Fruit fly (Drosophila melanogaster) whole organism, pupa: ENCODE measurements around the gene CG44174.

Experiments
- CG10348 ChIP-seq: fragments of 200-800 bp; sonication (Bioruptor generic); IDR thresholded peaks from 2 replicates; pipeline ENCODE4 v1.3.6; 2022; ENCODE audit warnings: missing biosample characterization, missing genetic modification characterization
- CG12605 ChIP-seq: fragments of 200-800 bp; sonication (Bioruptor generic); IDR thresholded peaks from 2 replicates; pipeline ENCODE4 v1.3.6; 2022; ENCODE audit warnings: missing biosample characterization, missing genetic modification characterization
- CG13204 ChIP-seq: fragments of 200-800 bp; sonication (Bioruptor generic); optimal IDR thresholded peaks from 2 replicates; lab custom pipeline; 2018; ENCODE audit warnings: missing biosample characterization, mild to moderate bottlenecking, missing genetic modification characterization, moderate library complexity
- CG14655 ChIP-seq: fragments of 200-800 bp; sonication (Bioruptor generic); optimal IDR thresholded peaks from 3 replicates; lab custom pipeline; 2017; ENCODE audit warnings: mild to moderate bottlenecking, missing biosample characterization, missing genetic modification reagents, missing genetic modification characterization
- CG15710 ChIP-seq: fragments of 200-800 bp; sonication (Bioruptor generic); optimal IDR thresholded peaks from 2 replicates; lab custom pipeline; 2018; ENCODE audit warnings: missing biosample characterization, mild to moderate bottlenecking, missing genetic modification characterization, moderate library complexity
- CG17806 ChIP-seq: fragments of 200-800 bp; sonication (Bioruptor generic); optimal IDR thresholded peaks from 2 replicates; lab custom pipeline; 2018; ENCODE audit warnings: missing biosample characterization, mild to moderate bottlenecking, missing genetic modification characterization, moderate library complexity
- CG32121 ChIP-seq: fragments of 200-800 bp; sonication (Bioruptor generic); IDR thresholded peaks from 2 replicates; pipeline ENCODE4 v1.3.6; 2022; ENCODE audit warnings: missing biosample characterization, missing genetic modification characterization
- CG34367 ChIP-seq: fragments of 200-800 bp; sonication (Bioruptor generic); optimal IDR thresholded peaks from 2 replicates; lab custom pipeline; 2018; ENCODE audit warnings: missing biosample characterization, mild to moderate bottlenecking, missing genetic modification characterization
- CG4496 ChIP-seq: fragments of 200-800 bp; sonication (Bioruptor generic); IDR thresholded peaks from 3 replicates; pipeline ENCODE4 v1.3.6; 2022; ENCODE audit warnings: missing biosample characterization, missing genetic modification characterization
- CG8159 ChIP-seq: fragments of 200-800 bp; sonication (Bioruptor generic); optimal IDR thresholded peaks from 3 replicates; lab custom pipeline; 2018; ENCODE audit warnings: missing biosample characterization, mild to moderate bottlenecking, missing genetic modification characterization, moderate library complexity
- CG8301 ChIP-seq: fragments of 200-800 bp; sonication (Bioruptor generic); optimal IDR thresholded peaks from 2 replicates; lab custom pipeline; 2018; ENCODE audit warnings: missing biosample characterization, mild to moderate bottlenecking, missing genetic modification characterization
- CG9948 ChIP-seq: fragments of 200-800 bp; sonication (Bioruptor generic); optimal IDR thresholded peaks from 2 replicates; lab custom pipeline; 2018; ENCODE audit warnings: missing biosample characterization, mild to moderate bottlenecking, missing genetic modification characterization, moderate library complexity
- D1 ChIP-seq: fragments of 200-800 bp; sonication (Bioruptor generic); optimal IDR thresholded peaks from 2 replicates; lab custom pipeline; 2018; ENCODE audit warnings: missing biosample characterization, mild to moderate bottlenecking, missing genetic modification characterization, moderate library complexity
- EcR ChIP-seq: fragments of 200-800 bp; sonication (Bioruptor generic); optimal IDR thresholded peaks from 3 replicates; lab custom pipeline; 2019; ENCODE audit warnings: missing biosample characterization, missing genetic modification characterization, mild to moderate bottlenecking, moderate library complexity, missing genetic modification reagents
- Pif1A ChIP-seq: fragments of 200-800 bp; sonication (Bioruptor generic); optimal IDR thresholded peaks from 3 replicates; lab custom pipeline; 2016; ENCODE audit warnings: missing biosample characterization, missing genetic modification characterization
- Pif1B ChIP-seq: fragments of 200-800 bp; sonication (Bioruptor generic); optimal IDR thresholded peaks from 3 replicates; lab custom pipeline; 2016; ENCODE audit warnings: missing biosample characterization, missing genetic modification characterization
- Snoo ChIP-seq: fragments of 200-800 bp; sonication (Bioruptor generic); optimal IDR thresholded peaks from 3 replicates; lab custom pipeline; 2017; ENCODE audit warnings: missing biosample characterization, mild to moderate bottlenecking, missing genetic modification characterization, inconsistent platforms
- fd96Ca ChIP-seq: fragments of 200-800 bp; sonication (Bioruptor generic); IDR thresholded peaks from 3 replicates; pipeline ENCODE4 v1.3.6; 2022; ENCODE audit warnings: missing biosample characterization, missing genetic modification characterization
- gl ChIP-seq: fragments of 200-800 bp; sonication (Bioruptor generic); optimal IDR thresholded peaks from 2 replicates; lab custom pipeline; 2018; ENCODE audit warnings: missing biosample characterization, mild to moderate bottlenecking, missing genetic modification characterization
- rn ChIP-seq: fragments of 200-800 bp; sonication (Bioruptor generic); IDR thresholded peaks from 2 replicates; pipeline ENCODE4 v1.3.6; 2022; ENCODE audit warnings: missing biosample characterization, missing genetic modification characterization

CG44174 gene

DNA sequence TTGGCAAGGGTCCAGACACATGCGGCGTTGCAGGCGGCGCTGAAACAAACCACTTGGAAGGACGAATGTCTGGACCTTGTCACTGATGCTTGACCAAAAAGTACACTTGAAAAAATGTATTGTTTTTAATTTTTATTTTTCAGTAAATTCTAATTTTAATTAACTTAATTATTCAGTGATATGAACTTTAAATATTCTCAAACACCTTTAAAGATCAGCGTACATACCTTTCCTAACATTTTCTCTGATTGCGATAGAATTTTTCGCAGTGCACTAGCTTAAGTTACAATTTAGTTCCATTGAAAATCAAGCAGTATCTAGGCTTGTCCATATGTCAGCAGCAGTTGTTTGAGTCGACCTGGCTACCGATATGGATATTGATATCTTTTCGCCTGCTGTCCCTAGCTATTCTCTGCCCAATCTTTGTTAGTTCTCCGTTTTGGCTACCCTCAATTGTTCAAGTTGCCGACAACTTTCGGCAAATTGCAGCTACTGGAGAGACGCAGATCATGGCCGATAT lies 41.8 kb upstream of the CG44174 start:
- TF ChIP-seq D1 (tag; lab: Kevin White, UChicago) = no peak
- TF ChIP-seq CG15710 (tag; lab: Kevin White, UChicago) = no peak
- TF ChIP-seq CG32121 = no peak
- no peak for TF ChIP-seq EcR (GFP tag; lab: Kevin White, UChicago)
- TF ChIP-seq CG34367 (tag; lab: Kevin White, UChicago) = no peak
- TF ChIP-seq CG13204 (GFP tag; lab: Kevin White, UChicago) = no peak
- TF ChIP-seq CG12605 (GFP tag; lab: Robert Waterston, UW) = no peak
- no peak for TF ChIP-seq CG17806 (tag; lab: Kevin White, UChicago)
- TF ChIP-seq CG14655 (GFP tag; lab: Kevin White, UChicago) = no peak
- no peak for TF ChIP-seq Snoo
- TF ChIP-seq CG10348 (GFP tag; lab: Robert Waterston, UW) = no peak
- TF ChIP-seq fd96Ca (GFP tag; lab: Robert Waterston, UW) = no peak
- TF ChIP-seq Pif1A (GFP tag; lab: Kevin White, UChicago) = no peak
- TF ChIP-seq, all 21 proteins: peak for 0

- TF ChIP-seq fd96Ca (GFP tag; lab: Robert Waterston, UW) = no peak
- TF ChIP-seq Snoo = no peak
- TF ChIP-seq CG4496 (GFP tag; lab: Robert Waterston, UW) = no peak
- no peak for TF ChIP-seq rn (GFP tag; lab: Robert Waterston, UW)
- TF ChIP-seq CG10348 (GFP tag; lab: Robert Waterston, UW) = no peak
- TF ChIP-seq CG8159 = no peak
- TF ChIP-seq CG15710 (tag; lab: Kevin White, UChicago) = no peak
- no peak for TF ChIP-seq EcR (GFP tag; lab: Kevin White, UChicago)
- no peak for TF ChIP-seq CG9948 (tag; lab: Kevin White, UChicago)
- TF ChIP-seq CG13204 (GFP tag; lab: Kevin White, UChicago) = no peak
- TF ChIP-seq gl (tag; lab: Kevin White, UChicago) = no peak
- no peak for TF ChIP-seq CG17806 (tag; lab: Kevin White, UChicago)
- no peak for TF ChIP-seq CG32121
Observed at dm6 chr3R:19335482-19335881, 38.0 kb upstream of the CG44174 start.

- TF ChIP-seq CG8301 (tag; lab: Kevin White, UChicago) (no peak), CG32121 (no peak), CG17806 (tag; lab: Kevin White, UChicago) (no peak), CG12605 (GFP tag; lab: Robert Waterston, UW) (no peak), CG15710 (tag; lab: Kevin White, UChicago) (no peak), Pif1B (no peak), CG10348 (GFP tag; lab: Robert Waterston, UW) (no peak)
Observed at dm6 chr3R:19332553-19332952, 35.1 kb upstream of the CG44174 start.

- TF ChIP-seq rn (GFP tag; lab: Robert Waterston, UW) (no peak), CG17806 (tag; lab: Kevin White, UChicago) (no peak)
- TF ChIP-seq, all 21 proteins: peak for 0
Observed at dm6 chr3R:19332052-19332451, 34.6 kb upstream of the CG44174 start.

- no peak for TF ChIP-seq CG14655 (GFP tag; lab: Kevin White, UChicago)
- no peak for TF ChIP-seq Pif1B
- no peak for TF ChIP-seq CG12605 (GFP tag; lab: Robert Waterston, UW)
- TF ChIP-seq EcR (GFP tag; lab: Kevin White, UChicago) = peak; percentile 61
- no peak for TF ChIP-seq CG34367 (tag; lab: Kevin White, UChicago)
- peak; percentile 60 for TF ChIP-seq CG13204 (GFP tag; lab: Kevin White, UChicago)
Observed at dm6 chr3R:19328716-19329115, 31.2 kb upstream of the CG44174 start.

DNA sequence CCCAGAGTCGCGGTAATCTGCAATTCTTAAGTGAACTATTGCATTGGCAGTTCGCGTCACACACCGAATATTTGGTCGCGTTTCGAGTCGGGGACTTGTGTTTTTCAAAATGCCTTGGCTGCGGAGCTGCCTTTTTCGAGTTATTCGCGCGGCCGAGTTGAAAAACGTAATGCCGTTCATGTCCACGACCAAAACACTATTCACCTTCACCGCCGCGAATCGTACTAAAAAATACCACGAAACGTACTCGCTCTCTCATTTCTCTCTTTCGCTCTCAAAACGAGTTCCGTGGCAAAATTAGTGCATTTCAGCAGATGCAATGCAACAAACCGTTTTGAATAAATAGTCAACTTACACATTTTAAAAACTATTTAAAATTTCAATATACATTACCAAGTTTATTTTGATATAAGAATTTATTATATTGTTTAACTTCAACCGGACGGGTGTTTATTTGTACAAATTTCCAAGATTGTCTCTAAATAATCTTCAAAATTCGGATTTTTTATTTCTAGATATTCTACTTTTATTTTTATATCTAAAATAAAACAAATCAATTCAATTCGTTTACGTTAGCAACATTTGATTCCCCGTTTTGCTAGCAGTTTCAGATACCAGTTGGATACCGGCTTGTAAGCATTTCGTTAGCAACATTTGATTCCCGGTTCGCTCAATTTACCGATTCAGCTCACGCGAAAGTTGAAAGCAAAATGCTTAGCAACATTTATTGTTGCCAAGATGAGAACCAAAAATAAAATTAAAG lies 28.7 kb upstream of the CG44174 start, which contains the start of gene Delta:
Gene Delta, minus strand, starts transcription at position 175 of the 763 bp plus-strand sequence.
- TF ChIP-seq EcR (GFP tag; lab: Kevin White, UChicago) (no peak), CG8159 (peak; percentile 21), CG14655 (GFP tag; lab: Kevin White, UChicago) (peak; percentile 33), Pif1A (GFP tag; lab: Kevin White, UChicago) (peak; percentile 18), D1 (tag; lab: Kevin White, UChicago) (peak; percentile 85), CG13204 (GFP tag; lab: Kevin White, UChicago) (peak; percentile 50), gl (tag; lab: Kevin White, UChicago) (no peak), CG9948 (tag; lab: Kevin White, UChicago) (no peak), CG4496 (GFP tag; lab: Robert Waterston, UW) (no peak)

dm6 chr3R:19322386-19322785 lies 24.9 kb upstream of the CG44174 start:
- TF ChIP-seq gl (tag; lab: Kevin White, UChicago) = no peak
- no peak for TF ChIP-seq CG12605 (GFP tag; lab: Robert Waterston, UW)
